Fruit fly (Drosophila melanogaster): Measurements from ENCODE around the gene CG18628.

The CG18628 gene

DNA sequence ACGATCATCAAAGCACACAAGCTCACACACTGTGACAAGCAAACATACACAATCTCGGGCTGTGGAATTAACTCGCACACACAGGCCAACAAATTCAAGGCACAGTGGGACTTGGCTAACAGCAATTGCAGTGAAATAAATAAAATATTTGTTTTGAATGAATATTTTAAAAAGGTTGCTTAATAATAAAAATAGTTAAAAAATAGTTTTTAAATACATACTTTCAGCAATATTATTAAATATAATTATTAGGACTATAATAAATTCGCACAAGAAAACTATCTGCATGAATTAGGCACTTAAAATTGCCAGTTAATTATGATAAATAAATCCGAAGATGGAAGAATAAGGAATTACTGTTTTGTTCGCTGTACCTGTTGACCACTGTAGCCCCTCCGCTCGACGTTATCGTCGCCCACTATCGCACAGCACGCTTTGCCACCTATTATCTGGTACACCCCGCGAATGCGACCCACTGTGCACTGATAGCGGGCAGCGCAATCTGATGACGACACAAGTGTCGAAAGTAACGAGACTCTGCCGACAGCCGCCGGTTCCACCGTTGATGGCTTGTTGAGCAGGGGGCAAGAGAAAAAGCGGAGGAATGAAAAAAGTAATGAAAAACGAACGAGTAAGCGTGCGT, 43.3 kb downstream of the CG18628 start (continued):
- no peak for TF ChIP-seq ato (GFP tag; IDR thresholded peaks at IDR 0.05; ENCODE audit: partially characterized antibody)
- peak; percentile 99 for TF ChIP-seq CG30403 (GFP tag; optimal IDR thresholded peaks at IDR 0.05)
- TF ChIP-seq Fer1 (GFP tag; optimal IDR thresholded peaks at IDR 0.05), result peak; percentile 99
- peak; percentile 96 for TF ChIP-seq Dek (tag; optimal IDR thresholded peaks at IDR 0.05)
- TF ChIP-seq CG18599 (GFP tag; optimal IDR thresholded peaks at IDR 0.05), result peak; percentile 99
- TF ChIP-seq CG5245 (GFP tag; optimal IDR thresholded peaks at IDR 0.05), result peak; percentile 94
- TF ChIP-seq Hr3 (GFP tag; optimal IDR thresholded peaks at IDR 0.05), result peak; percentile 98
- TF ChIP-seq CG7987 (GFP tag; optimal IDR thresholded peaks at IDR 0.05), result peak; percentile 79
- peak; percentile 94 for TF ChIP-seq scrt (GFP tag; optimal IDR thresholded peaks at IDR 0.05)
- peak; percentile 80 for TF ChIP-seq CkIIα-i1 (GFP tag; IDR thresholded peaks at IDR 0.05)
- peak; percentile 99 for TF ChIP-seq CG13775 (GFP tag; optimal IDR thresholded peaks at IDR 0.05)
- peak; percentile 99 for TF ChIP-seq CG10979 (tag; optimal IDR thresholded peaks at IDR 0.05)
- TF ChIP-seq ci (GFP tag; IDR thresholded peaks at IDR 0.05), result peak; percentile 90; the same call in 2 of the 3 replicates
- TF ChIP-seq Atf6 (GFP tag; IDR thresholded peaks at IDR 0.05), result peak; percentile 99
- peak; percentile 90 for TF ChIP-seq CG3065 (GFP tag; optimal IDR thresholded peaks at IDR 0.05)
- TF ChIP-seq CG1647 (GFP tag; optimal IDR thresholded peaks at IDR 0.05), result peak; percentile 69
- peak; percentile 90 for TF ChIP-seq psq (GFP tag; optimal IDR thresholded peaks at IDR 0.05)
- no peak for TF ChIP-seq Lpt (GFP tag; optimal IDR thresholded peaks at IDR 0.05)
- peak; percentile 98 for TF ChIP-seq esg (GFP tag; conservative IDR thresholded peaks at IDR 0.05)
- TF ChIP-seq CrebB (tag; optimal IDR thresholded peaks at IDR 0.05), result peak; percentile 91
- peak; percentile 97 for TF ChIP-seq vvl (GFP tag; IDR thresholded peaks at IDR 0.05)
- peak; percentile 97 for TF ChIP-seq HmgZ (tag; optimal IDR thresholded peaks at IDR 0.05)
- peak; percentile 92 for TF ChIP-seq CG15514 (GFP tag; optimal IDR thresholded peaks at IDR 0.05)
- TF ChIP-seq Ada2b (GFP tag; IDR thresholded peaks at IDR 0.05), result peak; percentile 95
- TF ChIP-seq pb (GFP tag; optimal IDR thresholded peaks at IDR 0.05), result peak; percentile 66
- TF ChIP-seq ab (GFP tag; optimal IDR thresholded peaks at IDR 0.05), result peak; percentile 63
- peak; percentile 77 for TF ChIP-seq CG7928 (GFP tag; optimal IDR thresholded peaks at IDR 0.05)
- TF ChIP-seq CG8478 (optimal IDR thresholded peaks at IDR 0.05), result no peak
- peak; percentile 98 for TF ChIP-seq PHDP (tag; optimal IDR thresholded peaks at IDR 0.05)
- TF ChIP-seq CG6683 (GFP tag; optimal IDR thresholded peaks at IDR 0.05), result peak; percentile 98
- TF ChIP-seq Xbp1 (GFP tag; optimal IDR thresholded peaks at IDR 0.05), result peak; percentile 97
- TF ChIP-seq CG30020 (tag; optimal IDR thresholded peaks at IDR 0.05), result peak; percentile 89
- peak; percentile 60 for TF ChIP-seq Atf-2 (GFP tag; optimal IDR thresholded peaks at IDR 0.05)
- peak; percentile 81 for TF ChIP-seq Antp (GFP tag; optimal IDR thresholded peaks at IDR 0.05)
- peak; percentile 98 for TF ChIP-seq Sox102F (GFP tag; optimal IDR thresholded peaks at IDR 0.05)
- peak; percentile 83 for TF ChIP-seq CG15073 (GFP tag; optimal IDR thresholded peaks at IDR 0.05)
- TF ChIP-seq fu2 (GFP tag; optimal IDR thresholded peaks at IDR 0.05), result peak; percentile 76
- TF ChIP-seq ase (GFP tag; IDR thresholded peaks at IDR 0.05), result peak; percentile 94
- peak; percentile 97 for TF ChIP-seq CG10147 (GFP tag; optimal IDR thresholded peaks at IDR 0.05)
- peak; percentile 99 for TF ChIP-seq cwo (GFP tag; optimal IDR thresholded peaks at IDR 0.05)
- TF ChIP-seq zen2 (GFP tag; IDR thresholded peaks at IDR 0.05; ENCODE audit: partially characterized antibody), result no peak
- TF ChIP-seq CG7372 (GFP tag; IDR thresholded peaks at IDR 0.05), result peak; percentile 97
- peak; percentile 98 for TF ChIP-seq CG17829 (tag; optimal IDR thresholded peaks at IDR 0.05)
- no peak for TF ChIP-seq zf30C (GFP tag; optimal IDR thresholded peaks at IDR 0.05)
- TF ChIP-seq maf-S (GFP tag; optimal IDR thresholded peaks at IDR 0.05), result peak; percentile 82
- TF ChIP-seq ind (GFP tag; optimal IDR thresholded peaks at IDR 0.05), result peak; percentile 98
- TF ChIP-seq Adf1 (GFP tag; IDR thresholded peaks at IDR 0.05), result peak; percentile 85
- TF ChIP-seq CG17568 (GFP tag; optimal IDR thresholded peaks at IDR 0.05), result peak; percentile 94
- TF ChIP-seq Scr (GFP tag; IDR thresholded peaks at IDR 0.05; ENCODE audit: partially characterized antibody), result peak; percentile 9; the same call in 1 of the 2 replicates
- TF ChIP-seq Bteb2 (GFP tag; optimal IDR thresholded peaks at IDR 0.05), result peak; percentile 83
